Fruit fly (Drosophila melanogaster) whole organism, prepupa: ENCODE measurements around the gene ppk20.
A peak's percentile ranks its signal among the peaks of the same experiment; 100 is the strongest.

Experiments used
- Blimp-1 ChIP-seq: fragments of 200-800 bp; sonication (Bioruptor generic); optimal IDR thresholded peaks from 3 replicates; lab custom pipeline; 2017; ENCODE audit warnings: missing biosample characterization, missing genetic modification characterization, mild to moderate bottlenecking, moderate library complexity, missing genetic modification reagents
- CG10669 ChIP-seq: fragments of 200-800 bp; sonication (Bioruptor generic); optimal IDR thresholded peaks from 3 replicates; lab custom pipeline; 2018; ENCODE audit warnings: missing biosample characterization, mild to moderate bottlenecking, missing genetic modification characterization, moderate library complexity
- CG11762 ChIP-seq: fragments of 200-800 bp; sonication (Bioruptor generic); optimal IDR thresholded peaks from 3 replicates; lab custom pipeline; 2016; ENCODE audit warnings: missing biosample characterization, missing genetic modification characterization; ENCODE audit not compliant: insufficient read depth
- CG11902 ChIP-seq: fragments of 200-800 bp; sonication (Bioruptor generic); optimal IDR thresholded peaks from 3 replicates; lab custom pipeline; 2016; ENCODE audit warnings: missing biosample characterization, missing genetic modification characterization
- CG15336 ChIP-seq: fragments of 200-800 bp; sonication (Bioruptor generic); IDR thresholded peaks from 2 replicates; pipeline ENCODE4 v1.3.6; 2022; ENCODE audit warnings: missing biosample characterization, missing genetic modification characterization
- CG16779 ChIP-seq: fragments of 200-800 bp; sonication (Bioruptor generic); optimal IDR thresholded peaks from 3 replicates; lab custom pipeline; 2017; ENCODE audit warnings: missing biosample characterization, mild to moderate bottlenecking, missing genetic modification characterization
- CG3032 ChIP-seq: fragments of 200-800 bp; optimal IDR thresholded peaks from 2 replicates; lab custom pipeline; 2019; ENCODE audit warnings: missing biosample characterization, mild to moderate bottlenecking, missing genetic modification characterization, moderate library complexity
- CG31627 ChIP-seq: fragments of 200-800 bp; sonication (Bioruptor generic); optimal IDR thresholded peaks from 3 replicates; lab custom pipeline; 2016; ENCODE audit warnings: missing biosample characterization, missing genetic modification characterization
- CG32006 ChIP-seq: fragments of 200-800 bp; sonication (Bioruptor generic); optimal IDR thresholded peaks from 3 replicates; lab custom pipeline; 2017; ENCODE audit warnings: missing biosample characterization, mild to moderate bottlenecking, missing genetic modification characterization
- CG3919 ChIP-seq: fragments of 200-800 bp; sonication (Bioruptor generic); optimal IDR thresholded peaks from 3 replicates; lab custom pipeline; 2016; ENCODE audit warnings: missing biosample characterization, missing genetic modification characterization
- CG4318 ChIP-seq: fragments of 200-800 bp; sonication (Bioruptor generic); optimal IDR thresholded peaks from 3 replicates; lab custom pipeline; 2017; ENCODE audit warnings: missing biosample characterization, mild to moderate bottlenecking, missing genetic modification characterization
- CG6163 ChIP-seq: fragments of 200-800 bp; sonication (Bioruptor generic); IDR thresholded peaks from 3 replicates; pipeline ENCODE4 v1.3.6; 2022; ENCODE audit warnings: missing biosample characterization, missing genetic modification characterization
- CG6276 ChIP-seq: fragments of 200-800 bp; sonication (Bioruptor generic); optimal IDR thresholded peaks from 2 replicates; lab custom pipeline; 2017; ENCODE audit warnings: missing biosample characterization, mild to moderate bottlenecking, missing genetic modification characterization
- CG6792 ChIP-seq: fragments of 200-800 bp; sonication (Bioruptor generic); optimal IDR thresholded peaks from 3 replicates; lab custom pipeline; 2016; ENCODE audit warnings: missing biosample characterization, missing genetic modification characterization
- CG6808 ChIP-seq: fragments of 200-800 bp; sonication (Bioruptor generic); optimal IDR thresholded peaks from 3 replicates; lab custom pipeline; 2017; ENCODE audit warnings: missing biosample characterization, missing genetic modification characterization, mild to moderate bottlenecking, moderate library complexity, missing genetic modification reagents
- CG6854 ChIP-seq: fragments of 200-800 bp; sonication (Bioruptor generic); optimal IDR thresholded peaks from 2 replicates; lab custom pipeline; 2017; ENCODE audit warnings: missing biosample characterization, mild to moderate bottlenecking, missing genetic modification characterization
- CG8119 ChIP-seq: fragments of 200-800 bp; sonication (Bioruptor generic); IDR thresholded peaks from 3 replicates; pipeline ENCODE4 v1.3.6; 2022; ENCODE audit warnings: missing biosample characterization, missing genetic modification characterization
- CG9139 ChIP-seq: fragments of 200-800 bp; sonication (Bioruptor generic); optimal IDR thresholded peaks from 3 replicates; lab custom pipeline; 2017; ENCODE audit warnings: missing biosample characterization, mild to moderate bottlenecking, missing genetic modification characterization
- Eip75B ChIP-seq: fragments of 200-800 bp; sonication (Bioruptor generic); optimal IDR thresholded peaks from 3 replicates; lab custom pipeline; 2016; ENCODE audit warnings: missing biosample characterization, missing genetic modification characterization
- Eip78C ChIP-seq: fragments of 200-800 bp; sonication (Bioruptor generic); peaks from one replicate; lab custom pipeline; 2016; ENCODE audit warnings: missing biosample characterization, missing genetic modification characterization
- Eip93F ChIP-seq: fragments of 200-800 bp; sonication (Bioruptor generic); optimal IDR thresholded peaks from 2 replicates; lab custom pipeline; 2016; ENCODE audit warnings: missing biosample characterization, mild to moderate bottlenecking, missing genetic modification characterization
- Ets21C ChIP-seq: fragments of 200-800 bp; sonication (Bioruptor generic); optimal IDR thresholded peaks from 3 replicates; lab custom pipeline; 2016; ENCODE audit warnings: missing biosample characterization, missing genetic modification characterization
- Ets96B ChIP-seq: fragments of 200-800 bp; optimal IDR thresholded peaks from 2 replicates; lab custom pipeline; 2019; ENCODE audit warnings: missing biosample characterization, mild to moderate bottlenecking, missing genetic modification characterization, moderate library complexity
- Gug ChIP-seq: fragments of 200-800 bp; sonication (Bioruptor generic); IDR thresholded peaks from 2 replicates; pipeline ENCODE4 v1.3.6; 2022; ENCODE audit warnings: missing biosample characterization, missing genetic modification characterization
- Hr39 ChIP-seq: fragments of 200-800 bp; sonication (Bioruptor generic); optimal IDR thresholded peaks from 2 replicates; lab custom pipeline; 2016; ENCODE audit warnings: missing biosample characterization, missing genetic modification characterization
- Lpt ChIP-seq: fragments of 200-800 bp; sonication (Bioruptor generic); optimal IDR thresholded peaks from 3 replicates; lab custom pipeline; 2016; ENCODE audit warnings: missing biosample characterization, missing genetic modification characterization
- Met ChIP-seq: fragments of 200-800 bp; sonication (Bioruptor generic); optimal IDR thresholded peaks from 3 replicates; lab custom pipeline; 2016; ENCODE audit warnings: missing biosample characterization, missing genetic modification characterization
- OdsH ChIP-seq: fragments of 200-800 bp; sonication (Bioruptor generic); optimal IDR thresholded peaks from 3 replicates; lab custom pipeline; 2016; ENCODE audit warnings: missing biosample characterization, missing genetic modification characterization
- Smox ChIP-seq: fragments of 200-800 bp; sonication (Bioruptor generic); optimal IDR thresholded peaks from 3 replicates; lab custom pipeline; 2016; ENCODE audit warnings: missing biosample characterization, missing genetic modification characterization
- Sox102F ChIP-seq: fragments of 200-800 bp; sonication (Bioruptor generic); optimal IDR thresholded peaks from 2 replicates; lab custom pipeline; 2016; ENCODE audit warnings: missing biosample characterization, mild to moderate bottlenecking, missing genetic modification characterization
- Sox14 ChIP-seq: fragments of 200-800 bp; sonication (Bioruptor generic); optimal IDR thresholded peaks from 3 replicates; lab custom pipeline; 2016; ENCODE audit warnings: missing biosample characterization, missing genetic modification characterization
- Sox15 ChIP-seq: fragments of 200-800 bp; sonication (Bioruptor generic); optimal IDR thresholded peaks from 3 replicates; lab custom pipeline; 2016; ENCODE audit warnings: missing biosample characterization, missing genetic modification characterization
- dac ChIP-seq: fragments of 200-800 bp; sonication (Bioruptor generic); optimal IDR thresholded peaks from 2 replicates; lab custom pipeline; 2017; ENCODE audit warnings: missing biosample characterization, mild to moderate bottlenecking, missing genetic modification characterization
- dsx ChIP-seq: fragments of 200-800 bp; optimal IDR thresholded peaks from 3 replicates; lab custom pipeline; 2019; ENCODE audit warnings: missing biosample characterization, mild to moderate bottlenecking, missing genetic modification characterization, moderate library complexity; ENCODE audit not compliant: poor library complexity, severe bottlenecking
- eg ChIP-seq: fragments of 200-800 bp; sonication (Bioruptor generic); IDR thresholded peaks from 3 replicates; pipeline ENCODE4 v1.3.6; 2022; ENCODE audit warnings: missing biosample characterization, missing genetic modification characterization
- fd59A ChIP-seq: fragments of 200-800 bp; sonication (Bioruptor generic); optimal IDR thresholded peaks from 2 replicates; lab custom pipeline; 2017; ENCODE audit warnings: missing biosample characterization, mild to moderate bottlenecking, missing genetic modification characterization, missing genetic modification reagents
- fkh ChIP-seq: fragments of 200-800 bp; sonication (Bioruptor generic); optimal IDR thresholded peaks from 3 replicates; lab custom pipeline; 2017; ENCODE audit warnings: missing biosample characterization, mild to moderate bottlenecking, missing genetic modification characterization, moderate library complexity
- net ChIP-seq: fragments of 200-800 bp; sonication (Bioruptor generic); optimal IDR thresholded peaks from 3 replicates; lab custom pipeline; 2016; ENCODE audit warnings: missing biosample characterization, missing genetic modification characterization
- pdm3 ChIP-seq: fragments of 200-800 bp; sonication (Bioruptor generic); optimal IDR thresholded peaks from 3 replicates; lab custom pipeline; 2016; ENCODE audit warnings: missing biosample characterization, missing genetic modification characterization
- ss ChIP-seq, 2 experiments: fragments of 200-800 bp; sonication (Bioruptor generic); optimal IDR thresholded peaks; 2 replicates in 1 of 2; 3 replicates in 1 of 2; lab custom pipeline; 2017 to 2018; ENCODE audit warnings: mild to moderate bottlenecking in 2 of 2, missing biosample characterization in 2 of 2, missing genetic modification characterization in 2 of 2, moderate library complexity in 1 of 2
- svp ChIP-seq: fragments of 200-800 bp; sonication (Bioruptor generic); peaks from one replicate; lab custom pipeline; 2016; ENCODE audit warnings: missing biosample characterization, missing genetic modification characterization
- topi ChIP-seq: fragments of 200-800 bp; sonication (Bioruptor generic); optimal IDR thresholded peaks from 3 replicates; lab custom pipeline; 2016; ENCODE audit warnings: missing biosample characterization, missing genetic modification characterization
- vri ChIP-seq: fragments of 200-800 bp; sonication (Bioruptor generic); optimal IDR thresholded peaks from 3 replicates; lab custom pipeline; 2016; ENCODE audit warnings: missing biosample characterization, mild to moderate bottlenecking, missing genetic modification characterization

ppk20 gene

dm6 chr3R:29625883-29626282, 42.8 kb downstream of the ppk20 start (continued):
- no peak for TF ChIP-seq CG8119 (GFP tag; lab: Robert Waterston, UW)
- TF ChIP-seq fd59A (GFP tag; lab: Kevin White, UChicago), result no peak
- no peak for TF ChIP-seq Sox15 (GFP tag; lab: Kevin White, UChicago)
- peak; percentile 23 for TF ChIP-seq Sox102F (GFP tag; lab: Kevin White, UChicago)
- TF ChIP-seq Eip78C (GFP tag; lab: Kevin White, UChicago), result peak; percentile 55
- no peak for TF ChIP-seq CG11902 (GFP tag; lab: Kevin White, UChicago)
- TF ChIP-seq CG6276 (GFP tag; lab: Kevin White, UChicago), result no peak
- TF ChIP-seq vri (GFP tag; lab: Kevin White, UChicago), result no peak

dm6 chr3R:29620712-29621479, 47.8 kb downstream of the ppk20 start:
- TF ChIP-seq CG11762 (no peak), ss (GFP tag; optimal IDR thresholded peaks at IDR 0.05; lab: Kevin White, UChicago) (peak in 1 of 2 experiments; percentile 18), svp (GFP tag; lab: Kevin White, UChicago) (peak; percentile 99), Met (GFP tag; lab: Kevin White, UChicago) (no peak), CG6792 (GFP tag; lab: Kevin White, UChicago) (no peak), pdm3 (no peak), fkh (GFP tag; lab: Kevin White, UChicago) (peak; percentile 20), Hr39 (GFP tag; lab: Kevin White, UChicago) (peak; percentile 2), vri (GFP tag; lab: Kevin White, UChicago) (peak; percentile 50)

- peak; percentile 92 for TF ChIP-seq fd59A (GFP tag; lab: Kevin White, UChicago)
- TF ChIP-seq Sox15 (GFP tag; lab: Kevin White, UChicago), result peak; percentile 93
- TF ChIP-seq Lpt, result peak; percentile 97
- TF ChIP-seq Ets96B (tag; lab: Kevin White, UChicago), result peak; percentile 98
- TF ChIP-seq CG6808 (GFP tag; lab: Kevin White, UChicago), result peak; percentile 95
- TF ChIP-seq CG11902 (GFP tag; lab: Kevin White, UChicago), result peak; percentile 95
- TF ChIP-seq CG6276 (GFP tag; lab: Kevin White, UChicago), result peak; percentile 96
- TF ChIP-seq CG3919 (GFP tag; lab: Kevin White, UChicago), result peak; percentile 98
- peak; percentile 97 for TF ChIP-seq CG32006 (GFP tag; lab: Kevin White, UChicago)
- peak; percentile 91 for TF ChIP-seq Smox (GFP tag; lab: Kevin White, UChicago)
- peak; percentile 88 for TF ChIP-seq Eip93F (GFP tag; lab: Kevin White, UChicago)
- peak; percentile 95 for TF ChIP-seq CG9139 (GFP tag; lab: Kevin White, UChicago)
- TF ChIP-seq dsx (GFP tag; lab: Kevin White, UChicago), result peak; percentile 96
- TF ChIP-seq CG4318, result peak; percentile 93
- TF ChIP-seq CG8119 (GFP tag; lab: Robert Waterston, UW), result peak; percentile 98
- TF ChIP-seq ss (GFP tag; optimal IDR thresholded peaks at IDR 0.05; lab: Kevin White, UChicago), result peak; percentile 91 to 97
- peak; percentile 93 for TF ChIP-seq Met (GFP tag; lab: Kevin White, UChicago)
- TF ChIP-seq Sox14 (GFP tag; lab: Kevin White, UChicago), result peak; percentile 93
- peak; percentile 97 for TF ChIP-seq CG6854 (GFP tag; lab: Kevin White, UChicago)
- peak; percentile 96 for TF ChIP-seq net (GFP tag; lab: Kevin White, UChicago)
- TF ChIP-seq CG15336 (GFP tag; lab: Robert Waterston, UW), result peak; percentile 98
- peak; percentile 92 for TF ChIP-seq Eip75B
- peak; percentile 92 for TF ChIP-seq Blimp-1 (GFP tag; lab: Kevin White, UChicago)
- peak; percentile 99 for TF ChIP-seq eg (GFP tag; lab: Robert Waterston, UW)
- TF ChIP-seq CG10669 (GFP tag; lab: Kevin White, UChicago), result peak; percentile 95
- TF ChIP-seq CG6792 (GFP tag; lab: Kevin White, UChicago), result peak; percentile 97
- peak; percentile 95 for TF ChIP-seq topi (GFP tag; lab: Kevin White, UChicago)
- TF ChIP-seq OdsH (GFP tag; lab: Kevin White, UChicago), result peak; percentile 97
- TF ChIP-seq Eip78C (GFP tag; lab: Kevin White, UChicago), result peak; percentile 97
- TF ChIP-seq CG3032, result peak; percentile 98
- TF ChIP-seq Ets21C (GFP tag; lab: Kevin White, UChicago), result peak; percentile 85
- TF ChIP-seq fkh (GFP tag; lab: Kevin White, UChicago), result peak; percentile 88
- peak; percentile 91 for TF ChIP-seq CG31627 (GFP tag; lab: Kevin White, UChicago)
- peak; percentile 91 for TF ChIP-seq Hr39 (GFP tag; lab: Kevin White, UChicago)
- peak; percentile 94 for TF ChIP-seq CG16779 (tag; lab: Kevin White, UChicago)
- TF ChIP-seq dac, result peak; percentile 93
- peak; percentile 98 for TF ChIP-seq Gug (GFP tag; lab: Robert Waterston, UW)
- peak; percentile 99 for TF ChIP-seq CG6163
Observed at dm6 chr3R:29618515-29619157, 50.0 kb downstream of the ppk20 start, which contains the start of gene CG1907. CG1907 (plus strand) TSS chr3R:29619065.
